Fruit fly (Drosophila melanogaster): ENCODE data around the gene toc.
A peak's percentile ranks its signal among the peaks of the same experiment; 100 is the strongest.

The toc gene

dm6 chr2L:3100812-3101211 is 43.8 kb downstream of the toc start (continued):
- TF ChIP-seq CG14050 (GFP tag; IDR thresholded peaks at IDR 0.05) = peak; percentile 66; the same call in 2 of the 3 replicates
- no peak for TF ChIP-seq Hmr (GFP tag; optimal IDR thresholded peaks at IDR 0.05)
- TF ChIP-seq CG6791 (GFP tag; IDR thresholded peaks at IDR 0.05; ENCODE audit: partially characterized antibody) = no peak
- peak; percentile 13 to 54 for TF ChIP-seq Pdp1 (GFP tag; optimal IDR thresholded peaks at IDR 0.05)
- TF ChIP-seq lov (optimal IDR thresholded peaks at IDR 0.05) = no peak
- TF ChIP-seq lov (GFP tag; IDR thresholded peaks at IDR 0.05) = no peak
- TF ChIP-seq CG14710 (tag; optimal IDR thresholded peaks at IDR 0.05) = peak; percentile 4
- TF ChIP-seq NK7.1 (GFP tag; optimal IDR thresholded peaks at IDR 0.05) = no peak
- peak; percentile 44 for TF ChIP-seq CG7839 (tag; optimal IDR thresholded peaks at IDR 0.05)
- TF ChIP-seq gem (tag; optimal IDR thresholded peaks at IDR 0.05) = peak; percentile 66
- no peak for TF ChIP-seq CG10543 (GFP tag; optimal IDR thresholded peaks at IDR 0.05)
- peak; percentile 20 for TF ChIP-seq NC2β (GFP tag; optimal IDR thresholded peaks at IDR 0.05)
- TF ChIP-seq CG13296 (GFP tag; optimal IDR thresholded peaks at IDR 0.05) = no peak
- TF ChIP-seq lilli (GFP tag; optimal IDR thresholded peaks at IDR 0.05) = peak; percentile 33
- peak; percentile 61; the same call in 1 of the 2 replicates for TF ChIP-seq CG14441 (GFP tag; IDR thresholded peaks at IDR 0.05)
- TF ChIP-seq CG2199 (GFP tag; IDR thresholded peaks at IDR 0.05) = no peak
- TF ChIP-seq crp (GFP tag; optimal IDR thresholded peaks at IDR 0.05) = no peak
- TF ChIP-seq TFAM (GFP tag; optimal IDR thresholded peaks at IDR 0.05) = no peak
- TF ChIP-seq CG14014 (GFP tag; IDR thresholded peaks at IDR 0.05) = 0 out of 2 replicates have a peak, but pooled peaks have one; percentile 23
- TF ChIP-seq ranshi (GFP tag; IDR thresholded peaks at IDR 0.05) = peak; percentile 55; the same call in 1 of the 2 replicates
- peak; percentile 40 for TF ChIP-seq CG7556 (GFP tag; optimal IDR thresholded peaks at IDR 0.05)
- peak; percentile 67 for TF ChIP-seq CG14667 (GFP tag; IDR thresholded peaks at IDR 0.05)
- TF ChIP-seq Lhr (GFP tag; optimal IDR thresholded peaks at IDR 0.05) = no peak
- TF ChIP-seq CG8281 (tag; optimal IDR thresholded peaks at IDR 0.05) = no peak
- TF ChIP-seq CG13775 (GFP tag; optimal IDR thresholded peaks at IDR 0.05) = no peak
- peak; percentile 44 for TF ChIP-seq CG2712 (tag; optimal IDR thresholded peaks at IDR 0.05)
- TF ChIP-seq sisA (GFP tag; IDR thresholded peaks at IDR 0.05) = peak; percentile 65
- TF ChIP-seq ap (GFP tag; IDR thresholded peaks at IDR 0.05) = peak; percentile 44; the same call in 1 of the 2 replicates
- TF ChIP-seq CG9817 (tag; optimal IDR thresholded peaks at IDR 0.05) = peak; percentile 17
- TF ChIP-seq tgo (GFP tag; IDR thresholded peaks at IDR 0.05) = peak; percentile 50; the same call in 2 of the 3 replicates
- peak; percentile 31; the same call in 1 of the 2 replicates for TF ChIP-seq CG6272 (GFP tag; IDR thresholded peaks at IDR 0.05)
- TF ChIP-seq CG8388 (GFP tag; optimal IDR thresholded peaks at IDR 0.05) = peak; percentile 25
- peak; percentile 2 for TF ChIP-seq HmgZ (tag; optimal IDR thresholded peaks at IDR 0.05)
- peak; percentile 66 for TF ChIP-seq HLH3B (GFP tag; IDR thresholded peaks at IDR 0.05)
- TF ChIP-seq row (GFP tag; IDR thresholded peaks at IDR 0.05) = peak; percentile 75
- TF ChIP-seq ewg (GFP tag; optimal IDR thresholded peaks at IDR 0.05) = peak; percentile 47
- no peak for TF ChIP-seq gfzf (GFP tag; optimal IDR thresholded peaks at IDR 0.05)
- no peak for TF ChIP-seq gro (GFP tag; optimal IDR thresholded peaks at IDR 0.05)
- TF ChIP-seq ssp (GFP tag; IDR thresholded peaks at IDR 0.05) = 0 out of 2 replicates have a peak, but pooled peaks have one; percentile 19
- TF ChIP-seq HHEX (GFP tag; optimal IDR thresholded peaks at IDR 0.05) = peak; percentile 11
- TF ChIP-seq E2f1 (GFP tag; IDR thresholded peaks at IDR 0.05) = 0 out of 2 replicates have a peak, but pooled peaks have one; percentile 13
- TF ChIP-seq phol (tag; optimal IDR thresholded peaks at IDR 0.05) = peak; percentile 48
- TF ChIP-seq CG12071 (GFP tag; optimal IDR thresholded peaks at IDR 0.05) = peak; percentile 1
- TF ChIP-seq dmrt99B (tag; optimal IDR thresholded peaks at IDR 0.05) = peak; percentile 74
- no peak for TF ChIP-seq CG1832 (GFP tag; optimal IDR thresholded peaks at IDR 0.05)
- peak; percentile 50; the same call in 1 of the 3 replicates for TF ChIP-seq CG34422 (GFP tag; IDR thresholded peaks at IDR 0.05)
- 0 out of 2 replicates have a peak, but pooled peaks have one; percentile 16 for TF ChIP-seq slbo (GFP tag; IDR thresholded peaks at IDR 0.05)
- no peak for TF ChIP-seq yki (optimal IDR thresholded peaks at IDR 0.05)
- TF ChIP-seq CG2678 (tag; optimal IDR thresholded peaks at IDR 0.05) = peak; percentile 57
- no peak for TF ChIP-seq insv (GFP tag; optimal IDR thresholded peaks at IDR 0.05)
